Fruit fly (Drosophila melanogaster) S2 (cell line): ENCODE data around the gene Uxt.

Experiments used
- CG8478 ChIP-seq: fragments of >200 bp; optimal IDR thresholded peaks from 2 replicates; lab custom pipeline; 2018
- CTCF ChIP-seq, 2 experiments: fragments of >200 bp; optimal IDR thresholded peaks; 2 replicates each; lab custom pipeline; 2018

Uxt gene

dm6 chr2L:15273521-15274123, 17.2 kb downstream of the Uxt start:
- TF ChIP-seq CTCF (optimal IDR thresholded peaks at IDR 0.05; lab: Kevin White, UChicago) = no peak
- no peak for TF ChIP-seq CG8478 (lab: Kevin White, UChicago)

dm6 chr2L:15274292-15274691, 17.9 kb downstream of the Uxt start:
- TF ChIP-seq CTCF (optimal IDR thresholded peaks at IDR 0.05; lab: Kevin White, UChicago) = no peak
- no peak for TF ChIP-seq CG8478 (lab: Kevin White, UChicago)

- no peak for TF ChIP-seq CTCF (optimal IDR thresholded peaks at IDR 0.05; lab: Kevin White, UChicago)
- TF ChIP-seq CG8478 (lab: Kevin White, UChicago) = no peak
Measured at dm6 chr2L:15274783-15275316, 18.5 kb downstream of the Uxt start, which contains the start of gene UK114. UK114 (minus strand) TSS chr2L:15275091.

- no peak for TF ChIP-seq CTCF (optimal IDR thresholded peaks at IDR 0.05; lab: Kevin White, UChicago)
- TF ChIP-seq CG8478 (lab: Kevin White, UChicago) = no peak
Measured at dm6 chr2L:15275794-15276193, 19.4 kb downstream of the Uxt start.

dm6 chr2L:15280975-15281374, 24.6 kb downstream of the Uxt start:
- TF ChIP-seq CG8478 (lab: Kevin White, UChicago) = no peak
- no peak for TF ChIP-seq CTCF (optimal IDR thresholded peaks at IDR 0.05; lab: Kevin White, UChicago)

dm6 chr2L:15284700-15285099, 28.3 kb downstream of the Uxt start, which contains the start of gene CG15263:
CG15263 (plus strand) TSS chr2L:15285000.
- TF ChIP-seq CTCF (optimal IDR thresholded peaks at IDR 0.05; lab: Kevin White, UChicago) = no peak
- no peak for TF ChIP-seq CG8478 (lab: Kevin White, UChicago)

- TF ChIP-seq CG8478 (lab: Kevin White, UChicago) = no peak
- TF ChIP-seq CTCF (optimal IDR thresholded peaks at IDR 0.05; lab: Kevin White, UChicago) = no peak
Measured at dm6 chr2L:15292139-15292538, 35.8 kb downstream of the Uxt start, which contains the start of gene CG15260. CG15260 (minus strand) TSS chr2L:15292239.

- TF ChIP-seq CG8478 (lab: Kevin White, UChicago) (no peak), CTCF (optimal IDR thresholded peaks at IDR 0.05; lab: Kevin White, UChicago) (no peak)
Measured at dm6 chr2L:15297508-15297907, 41.1 kb downstream of the Uxt start, which contains the start of gene CG15262. CG15262 (plus strand) TSS chr2L:15297808.

- TF ChIP-seq CG8478 (lab: Kevin White, UChicago) (no peak), CTCF (optimal IDR thresholded peaks at IDR 0.05; lab: Kevin White, UChicago) (no peak)
Measured at dm6 chr2L:15301841-15302240, 45.5 kb downstream of the Uxt start.

dm6 chr2L:15304359-15304758, 48.0 kb downstream of the Uxt start:
- TF ChIP-seq CTCF (optimal IDR thresholded peaks at IDR 0.05; lab: Kevin White, UChicago) = no peak
- no peak for TF ChIP-seq CG8478 (lab: Kevin White, UChicago)

dm6 chr2L:15306802-15307201, 50.4 kb downstream of the Uxt start:
- TF ChIP-seq CG8478 (lab: Kevin White, UChicago) (no peak), CTCF (optimal IDR thresholded peaks at IDR 0.05; lab: Kevin White, UChicago) (peak in 1 of 2 experiments; percentile 22)
